Worm (Caenorhabditis elegans): ENCODE data around the gene C02E7.8.

Gene C02E7.8

DNA sequence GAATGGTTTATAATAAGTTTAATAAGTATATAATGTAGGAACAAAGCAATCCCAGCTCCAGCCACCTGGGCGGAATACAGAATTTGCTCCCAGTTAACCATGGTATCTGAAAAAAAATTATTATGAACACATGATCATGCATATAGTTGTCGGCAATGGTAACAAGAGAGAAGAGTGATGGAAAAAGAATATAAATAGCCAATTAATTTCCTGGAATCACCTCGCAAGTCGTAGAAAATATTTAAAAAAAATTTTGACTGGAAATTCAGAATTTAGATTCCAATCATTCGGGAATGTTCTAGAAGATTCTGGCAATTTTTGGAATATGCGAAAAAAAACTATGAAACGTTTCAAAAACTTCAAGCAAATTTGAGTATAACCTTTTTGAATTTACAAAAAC lies 23.6 kb upstream of the C02E7.8 start, which contains the start of gene str-211:
Gene str-211 (minus strand): TSS at position 101 of the 400 bp plus-strand sequence.
- TF ChIP-seq nhr-25 (tag; optimal IDR thresholded peaks at IDR 0.05; ENCODE audit: borderline replicate concordance, insufficient read depth) (no peak), dmd-8 (GFP tag; IDR thresholded peaks at IDR 0.05) (no peak), nhr-77 (tag; optimal IDR thresholded peaks at IDR 0.05) (no peak), cey-2 (tag; optimal IDR thresholded peaks at IDR 0.05; ENCODE audit: borderline replicate concordance, insufficient read depth) (no peak), F10B5.3 (tag; optimal IDR thresholded peaks at IDR 0.05) (no peak), zip-11 (GFP tag; IDR thresholded peaks at IDR 0.05) (no peak), hmg-1.1 (GFP tag; IDR thresholded peaks at IDR 0.05) (no peak), mep-1 (tag; optimal IDR thresholded peaks at IDR 0.05) (no peak), spr-1 (tag; optimal IDR thresholded peaks at IDR 0.05) (no peak), tra-1 (GFP tag; IDR thresholded peaks at IDR 0.05) (no peak), snpc-1.2 (GFP tag; IDR thresholded peaks at IDR 0.05) (no peak), nhr-237 (tag; optimal IDR thresholded peaks at IDR 0.05) (no peak), daf-16 (GFP tag; optimal IDR thresholded peaks at IDR 0.05) (no peak), daf-16 (tag; optimal IDR thresholded peaks at IDR 0.05) (no peak), ceh-28 (tag; optimal IDR thresholded peaks at IDR 0.05) (no peak), mxl-2 (GFP tag; conservative IDR thresholded peaks at IDR 0.05) (no peak), D1046.2 (GFP tag; IDR thresholded peaks at IDR 0.05) (no peak)

DNA sequence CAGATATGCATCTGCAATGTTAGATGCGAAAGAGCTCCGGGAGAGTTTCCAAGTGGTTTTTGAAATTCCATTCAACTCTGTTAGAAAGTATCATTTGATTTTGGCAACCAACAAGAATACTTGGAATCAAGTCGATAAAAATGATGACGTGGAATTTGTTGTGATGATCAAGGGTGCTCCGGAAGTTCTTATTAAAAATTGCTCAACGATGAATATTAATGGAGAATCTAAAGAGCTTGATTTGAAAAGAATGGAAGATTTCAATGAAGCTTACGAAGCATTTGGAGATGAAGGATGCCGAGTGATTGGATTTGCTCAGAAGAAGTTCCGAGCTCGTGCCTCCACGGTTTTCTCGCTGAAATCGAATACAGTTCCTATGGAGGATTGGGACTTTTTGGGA lies 16.7 kb upstream of the C02E7.8 start:
- peak in 1 of 2 experiments; percentile 95 for TF ChIP-seq unc-62 (GFP tag; optimal IDR thresholded peaks at IDR 0.05 in 1 of 2)
- no peak for TF ChIP-seq unc-62 (tag; optimal IDR thresholded peaks at IDR 0.05)
- no peak for TF ChIP-seq egl-27 (tag; optimal IDR thresholded peaks at IDR 0.05)

ce11 chrV:4935096-4935495 lies 14.5 kb upstream of the C02E7.8 start:
- TF ChIP-seq pqm-1 (tag; optimal IDR thresholded peaks at IDR 0.05) (peak; percentile 68), nhr-42 (GFP tag; IDR thresholded peaks at IDR 0.05) (no peak), cey-2 (tag; optimal IDR thresholded peaks at IDR 0.05; ENCODE audit: borderline replicate concordance, insufficient read depth) (no peak), daf-8 (GFP tag; IDR thresholded peaks at IDR 0.05) (no peak), gei-8 (GFP tag; optimal IDR thresholded peaks at IDR 0.05) (no peak)

DNA sequence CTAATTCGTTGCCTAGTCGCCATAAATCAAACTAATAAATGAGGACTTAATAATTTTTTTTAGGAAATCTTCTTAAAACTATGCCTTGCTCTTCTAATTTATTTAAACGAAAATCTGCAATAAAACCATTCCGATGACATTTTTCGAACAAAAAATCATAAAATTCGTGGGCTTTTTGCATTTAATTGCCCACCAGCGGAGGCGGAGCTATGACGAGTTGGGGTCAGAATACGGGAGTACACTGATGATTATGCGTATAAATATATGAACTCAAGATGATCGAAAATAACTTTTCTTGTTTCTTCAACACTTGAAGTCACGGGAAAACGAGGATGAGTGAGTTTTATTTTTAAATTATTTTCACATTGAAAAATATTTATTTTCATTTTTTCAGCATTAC lies 13.8 kb upstream of the C02E7.8 start, which contains the start of gene catp-2:
Gene catp-2 (plus strand): TSS at position 301 of the 400 bp plus-strand sequence.
- no peak for TF ChIP-seq lin-39 (tag; optimal IDR thresholded peaks at IDR 0.05)
- no peak for TF ChIP-seq ztf-7 (tag; optimal IDR thresholded peaks at IDR 0.05)
- TF ChIP-seq fkh-10 (GFP tag; optimal IDR thresholded peaks at IDR 0.05), result no peak
- no peak for TF ChIP-seq lin-1 (GFP tag; IDR thresholded peaks at IDR 0.05)
- TF ChIP-seq F37D6.2 (tag; optimal IDR thresholded peaks at IDR 0.05), result no peak
- no peak for TF ChIP-seq mxl-3 (GFP tag; optimal IDR thresholded peaks at IDR 0.05)
- no peak for TF ChIP-seq hif-1 (tag; optimal IDR thresholded peaks at IDR 0.05)
- TF ChIP-seq nhr-28 (tag; optimal IDR thresholded peaks at IDR 0.05), result no peak
- TF ChIP-seq spr-1 (tag; optimal IDR thresholded peaks at IDR 0.05), result no peak
- no peak for TF ChIP-seq tag-97 (GFP tag; IDR thresholded peaks at IDR 0.05)
- TF ChIP-seq nhr-10 (tag; optimal IDR thresholded peaks at IDR 0.05), result no peak
- no peak for TF ChIP-seq F49E8.2 (tag; optimal IDR thresholded peaks at IDR 0.05; ENCODE audit: borderline replicate concordance)
- no peak for TF ChIP-seq cey-2 (tag; optimal IDR thresholded peaks at IDR 0.05; ENCODE audit: borderline replicate concordance, insufficient read depth)
- TF ChIP-seq Y5F2A.4 (GFP tag; optimal IDR thresholded peaks at IDR 0.05), result no peak
- TF ChIP-seq ama-1 (optimal IDR thresholded peaks at IDR 0.05), result no peak
- no peak for TF ChIP-seq T26A8.4 (GFP tag; IDR thresholded peaks at IDR 0.05)

All from whole organism, L4 larva.